Worm (Caenorhabditis elegans): ENCODE data around the gene F13H10.1.

Gene F13H10.1

DNA sequence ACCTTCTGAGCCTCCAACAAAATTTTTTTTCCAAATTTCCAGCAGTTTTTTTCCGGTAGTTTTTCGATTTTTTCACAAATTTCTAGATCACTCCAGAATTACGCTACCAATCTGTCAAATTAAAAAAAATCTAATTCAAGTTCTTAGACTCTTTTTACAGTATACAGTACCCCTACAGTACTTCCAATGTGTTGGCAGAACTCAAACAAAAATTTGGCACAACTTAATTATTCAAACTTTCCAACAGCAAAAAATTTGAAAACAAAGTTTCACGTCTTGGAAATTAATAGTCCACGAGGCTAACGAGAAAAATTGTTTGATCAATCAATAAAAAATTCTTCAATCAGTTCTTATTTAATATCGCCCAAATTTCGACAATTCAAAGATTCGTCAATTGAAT lies 45.4 kb downstream of the F13H10.1 start, which contains the start of gene F36H1.3:
Gene F36H1.3, plus strand, starts transcription at position 323 of the 400 bp plus-strand sequence.
- TF ChIP-seq C04F5.9 (tag; optimal IDR thresholded peaks at IDR 0.05) (no peak), ama-1 (optimal IDR thresholded peaks at IDR 0.05) (no peak), sox-4 (tag; optimal IDR thresholded peaks at IDR 0.05) (no peak), nhr-85 (tag) (no peak), C16A3.4 (tag; optimal IDR thresholded peaks at IDR 0.05) (no peak), nhr-71 (tag; optimal IDR thresholded peaks at IDR 0.05) (no peak), zip-4 (GFP tag; optimal IDR thresholded peaks at IDR 0.05) (no peak), unc-86 (tag; optimal IDR thresholded peaks at IDR 0.05) (no peak), Y116A8C.19 (tag; optimal IDR thresholded peaks at IDR 0.05; ENCODE audit: borderline replicate concordance) (no peak), zag-1 (tag; optimal IDR thresholded peaks at IDR 0.05) (no peak), ceh-8 (GFP tag; optimal IDR thresholded peaks at IDR 0.05) (no peak), ceh-63 (GFP tag; optimal IDR thresholded peaks at IDR 0.05) (no peak), mep-1 (tag; optimal IDR thresholded peaks at IDR 0.05) (no peak), rnt-1 (tag; optimal IDR thresholded peaks at IDR 0.05) (no peak), hpl-2 (GFP tag; optimal IDR thresholded peaks at IDR 0.05) (no peak), ceh-90 (tag; optimal IDR thresholded peaks at IDR 0.05) (no peak)

DNA sequence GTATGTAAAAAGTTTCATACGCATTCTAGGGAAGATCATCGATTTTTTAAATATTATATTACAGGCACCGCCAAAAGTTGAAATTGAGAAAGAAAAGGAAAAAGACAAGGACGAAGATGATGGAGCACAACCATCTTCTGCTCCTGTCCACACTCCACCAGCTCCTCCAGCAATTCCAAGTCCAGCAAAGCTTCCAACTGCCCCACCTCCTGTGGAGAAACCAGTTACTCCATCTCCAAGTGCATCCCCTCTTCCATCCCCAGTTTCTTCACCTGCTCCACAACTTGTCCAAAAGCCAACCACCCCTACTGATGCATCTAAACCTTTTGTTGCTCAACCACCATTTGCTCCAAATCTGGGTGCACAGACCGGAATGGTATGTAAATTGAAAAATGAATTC lies 47.6 kb downstream of the F13H10.1 start:
- TF ChIP-seq efl-1 (optimal IDR thresholded peaks at IDR 0.05) (no peak), efl-1 (GFP tag; optimal IDR thresholded peaks at IDR 0.05 in 1 of 2) (no peak), egl-27 (tag; optimal IDR thresholded peaks at IDR 0.05) (no peak), nhr-90 (tag; optimal IDR thresholded peaks at IDR 0.05; ENCODE audit: poor library complexity) (no peak), tlp-1 (tag; optimal IDR thresholded peaks at IDR 0.05) (no peak), nhr-28 (tag; optimal IDR thresholded peaks at IDR 0.05) (no peak), elt-3 (tag; optimal IDR thresholded peaks at IDR 0.05) (no peak), C16A3.4 (tag; optimal IDR thresholded peaks at IDR 0.05) (no peak), irx-1 (tag; optimal IDR thresholded peaks at IDR 0.05) (no peak), pax-3 (tag; optimal IDR thresholded peaks at IDR 0.05) (no peak), nhr-20 (tag; optimal IDR thresholded peaks at IDR 0.05) (no peak), elt-2 (tag; optimal IDR thresholded peaks at IDR 0.05) (no peak), nhr-71 (tag; optimal IDR thresholded peaks at IDR 0.05) (no peak), sup-37 (GFP tag; optimal IDR thresholded peaks at IDR 0.05) (no peak), nhr-85 (tag) (no peak), pqm-1 (tag; optimal IDR thresholded peaks at IDR 0.05) (no peak), ceh-90 (tag; optimal IDR thresholded peaks at IDR 0.05) (no peak), pag-3 (tag; optimal IDR thresholded peaks at IDR 0.05; ENCODE audit: borderline replicate concordance, insufficient read depth) (no peak), alr-1 (tag; optimal IDR thresholded peaks at IDR 0.05; ENCODE audit: borderline replicate concordance) (no peak), lin-13 (GFP tag; optimal IDR thresholded peaks at IDR 0.05) (no peak), F16B12.6 (tag; optimal IDR thresholded peaks at IDR 0.05) (no peak)

DNA sequence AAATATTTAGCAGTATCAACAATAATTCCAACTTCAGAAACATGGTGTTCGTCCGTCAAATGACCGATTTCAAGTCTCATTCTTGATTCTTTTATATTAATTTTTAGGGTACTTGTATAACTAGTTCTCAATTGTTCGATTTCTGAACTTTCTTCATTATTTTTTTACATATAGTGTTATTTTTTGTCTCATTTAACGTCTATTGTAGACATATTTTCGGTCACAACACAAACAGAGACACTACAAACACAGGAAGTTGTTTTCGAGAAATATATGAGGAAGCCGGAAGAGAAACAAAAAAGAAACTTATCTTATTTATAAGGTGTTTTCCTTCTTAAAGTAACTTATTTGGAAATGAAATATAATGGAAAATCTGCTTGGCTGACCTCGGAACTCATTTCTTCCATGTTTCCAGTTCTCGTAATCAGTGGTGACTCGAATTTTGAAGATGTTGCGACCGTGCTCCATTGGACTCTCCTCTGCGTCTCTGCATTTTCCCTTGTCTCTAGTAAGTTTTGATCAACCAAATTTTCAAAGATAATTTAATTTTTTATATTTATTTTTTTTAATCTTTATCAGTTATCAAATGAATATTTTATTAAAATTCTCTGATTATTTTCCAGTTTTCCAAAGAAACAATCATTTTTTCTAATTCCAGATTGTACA lies 49.4 kb downstream of the F13H10.1 start, which contains the start of the genes F36H1.12 and lin-3:
Gene F36H1.12, minus strand, starts transcription at position 51 of the 666 bp plus-strand sequence.
Gene lin-3, plus strand, starts transcription at position 657 of the 666 bp plus-strand sequence.
- TF ChIP-seq pag-3 (tag; optimal IDR thresholded peaks at IDR 0.05; ENCODE audit: borderline replicate concordance, insufficient read depth) (no peak), lir-3 (tag; optimal IDR thresholded peaks at IDR 0.05; ENCODE audit: poor library complexity) (no peak), zag-1 (tag; optimal IDR thresholded peaks at IDR 0.05) (no peak), hlh-17 (GFP tag; optimal IDR thresholded peaks at IDR 0.05; ENCODE audit: borderline replicate concordance) (no peak), F16B12.6 (tag; optimal IDR thresholded peaks at IDR 0.05) (no peak), fos-1 (tag; optimal IDR thresholded peaks at IDR 0.05) (no peak), sptf-1 (tag; optimal IDR thresholded peaks at IDR 0.05) (no peak)
